Worm (Caenorhabditis elegans) whole organism, L2 larva: ENCODE results near the gene ent-7.

Experiments
- ama-1 ChIP-seq: fragments of 150-350 bp; optimal IDR thresholded peaks from 2 replicates; lab custom pipeline; 2018; ENCODE audit warnings: inconsistent platforms
- elt-3 ChIP-seq: sonication (generic microtip); optimal IDR thresholded peaks from 2 replicates; lab custom pipeline; 2017; ENCODE audit warnings: missing biosample characterization, missing genetic modification characterization
- mdl-1 ChIP-seq, 2 experiments: fragments of 150-350 bp in 1 of 2; sonication (generic microtip) in 1 of 2; optimal IDR thresholded peaks; 2 replicates each; lab custom pipeline; 2017; ENCODE audit warnings: missing biosample characterization in 2 of 2, missing genetic modification characterization in 2 of 2
- nhr-11 ChIP-seq: fragments of 150-350 bp; optimal IDR thresholded peaks from 2 replicates; lab custom pipeline; 2014; ENCODE audit warnings: missing biosample characterization, missing genetic modification characterization
- nhr-12 ChIP-seq: fragments of 150-350 bp; optimal IDR thresholded peaks from 2 replicates; lab custom pipeline; 2014; ENCODE audit warnings: missing biosample characterization, missing genetic modification characterization
- sem-4 ChIP-seq: fragments of 150-350 bp; optimal IDR thresholded peaks from 2 replicates; lab custom pipeline; 2014; ENCODE audit warnings: missing biosample characterization, missing genetic modification reagents, missing genetic modification characterization
- skn-1 ChIP-seq: sonication (generic microtip); optimal IDR thresholded peaks from 2 replicates; lab custom pipeline; 2017; ENCODE audit warnings: missing biosample characterization, missing genetic modification characterization

ce11 chrIV:10009536-10009935, 7.5 kb upstream of the ent-7 start, which contains the start of gene magu-4:
- TF ChIP-seq skn-1 (tag; lab: Kevin White, UChicago) (no peak), nhr-12 (tag; lab: Kevin White, UChicago) (no peak), mdl-1 (tag; optimal IDR thresholded peaks at IDR 0.05; lab: Kevin White, UChicago) (no peak), elt-3 (tag; lab: Kevin White, UChicago) (no peak), ama-1 (no peak), nhr-11 (tag; lab: Kevin White, UChicago) (no peak), sem-4 (tag; lab: Kevin White, UChicago) (no peak)
